Fruit fly (Drosophila melanogaster): ENCODE measurements around the gene CG31142.

DNA sequence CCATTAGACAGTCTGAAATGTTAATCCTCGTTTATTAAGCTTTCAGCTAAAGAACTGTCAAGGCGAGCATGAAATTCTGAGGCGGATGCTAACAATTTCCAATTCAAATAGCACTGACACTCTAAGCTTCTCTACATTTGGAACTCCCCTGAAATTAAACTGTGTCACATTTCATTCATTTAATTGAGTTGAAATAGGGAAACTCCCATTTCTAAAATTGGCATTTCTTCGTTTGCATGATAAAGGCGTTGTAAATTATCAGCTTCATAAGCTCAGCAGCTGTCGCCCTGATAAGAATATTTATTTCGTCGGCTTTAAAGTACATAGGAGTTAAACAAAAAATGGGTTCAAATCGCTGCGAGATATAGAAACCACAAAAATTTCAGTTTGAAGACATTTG lies 43.9 kb upstream of the CG31142 start:
- TF ChIP-seq CG12391 (tag; optimal IDR thresholded peaks at IDR 0.05) (no peak), Doc2 (GFP tag; IDR thresholded peaks at IDR 0.05) (no peak), rib (GFP tag; IDR thresholded peaks at IDR 0.05) (no peak), CG43689 (GFP tag; IDR thresholded peaks at IDR 0.05) (no peak), Elba2 (GFP tag; optimal IDR thresholded peaks at IDR 0.05) (no peak), zfh2 (GFP tag; optimal IDR thresholded peaks at IDR 0.05) (no peak), CG18764 (GFP tag; optimal IDR thresholded peaks at IDR 0.05) (no peak)

All from whole organism, embryonic.